Fruit fly (Drosophila melanogaster) whole organism, embryonic: ENCODE results near the gene CG2147.

Experiments
- Ada2b ChIP-seq: fragments of 200-800 bp; sonication (Bioruptor generic); IDR thresholded peaks from 2 replicates; pipeline ENCODE4 v1.3.6; 2022; ENCODE audit warnings: missing biosample characterization, missing genetic modification characterization
- Aef1 ChIP-seq: fragments of 200-800 bp; sonication (Bioruptor generic); IDR thresholded peaks from 3 replicates; pipeline ENCODE4 v1.3.6; 2022; ENCODE audit warnings: missing biosample characterization, missing genetic modification characterization
- Asciz ChIP-seq: fragments of 200-800 bp; sonication (Bioruptor generic); optimal IDR thresholded peaks from 2 replicates; lab custom pipeline; 2017; ENCODE audit warnings: missing biosample characterization, mild to moderate bottlenecking, missing genetic modification characterization, missing genetic modification reagents
- Bdp1 ChIP-seq: fragments of 200-800 bp; sonication (Bioruptor generic); optimal IDR thresholded peaks from 3 replicates; lab custom pipeline; 2016; ENCODE audit warnings: missing biosample characterization, missing genetic modification characterization
- CG10366 ChIP-seq: fragments of 200-800 bp; sonication (Bioruptor generic); IDR thresholded peaks from 2 replicates; pipeline ENCODE4 v1.3.6; 2022; ENCODE audit warnings: missing biosample characterization, missing genetic modification characterization
- CG12744 ChIP-seq: fragments of 200-800 bp; sonication (Bioruptor generic); optimal IDR thresholded peaks from 2 replicates; lab custom pipeline; 2016; ENCODE audit warnings: missing biosample characterization, missing genetic modification characterization
- CG13424 ChIP-seq: fragments of 200-800 bp; sonication (Bioruptor generic); optimal IDR thresholded peaks from 2 replicates; lab custom pipeline; 2019; ENCODE audit warnings: missing biosample characterization, mild to moderate bottlenecking, missing genetic modification characterization, moderate library complexity
- CG14441 ChIP-seq: fragments of 200-800 bp; sonication (Bioruptor generic); IDR thresholded peaks from 2 replicates; pipeline ENCODE4 v1.3.6; 2022; ENCODE audit warnings: missing biosample characterization, missing genetic modification characterization
- CG14667 ChIP-seq: fragments of 200-800 bp; sonication (Bioruptor generic); IDR thresholded peaks from 2 replicates; pipeline ENCODE4 v1.3.6; 2022; ENCODE audit warnings: missing biosample characterization, missing genetic modification characterization
- CG17359 ChIP-seq: fragments of 200-800 bp; sonication (Bioruptor generic); optimal IDR thresholded peaks from 3 replicates; lab custom pipeline; 2018; ENCODE audit warnings: missing biosample characterization, mild to moderate bottlenecking, missing genetic modification characterization, moderate library complexity
- CG2678 ChIP-seq: fragments of 200-800 bp; sonication (Bioruptor generic); optimal IDR thresholded peaks from 3 replicates; lab custom pipeline; 2019; ENCODE audit warnings: missing biosample characterization, mild to moderate bottlenecking, missing genetic modification characterization, moderate library complexity
- CG31441 ChIP-seq: fragments of 200-800 bp; sonication (Bioruptor generic); IDR thresholded peaks from 2 replicates; pipeline ENCODE4 v1.3.6; 2022; ENCODE audit warnings: missing biosample characterization, missing genetic modification characterization
- CG4424 ChIP-seq: fragments of 200-800 bp; sonication (Bioruptor generic); optimal IDR thresholded peaks from 3 replicates; lab custom pipeline; 2016; ENCODE audit warnings: missing biosample characterization, missing genetic modification characterization
- CG4820 ChIP-seq: fragments of 200-800 bp; sonication (Bioruptor generic); optimal IDR thresholded peaks from 3 replicates; lab custom pipeline; 2016; ENCODE audit warnings: missing biosample characterization, missing genetic modification characterization
- CG7556 ChIP-seq: fragments of 200-800 bp; sonication (Bioruptor generic); optimal IDR thresholded peaks from 2 replicates; lab custom pipeline; 2017; ENCODE audit warnings: missing biosample characterization, mild to moderate bottlenecking, missing genetic modification characterization
- CG7745 ChIP-seq: fragments of 200-800 bp; sonication (Bioruptor generic); optimal IDR thresholded peaks from 2 replicates; lab custom pipeline; 2018; ENCODE audit warnings: missing biosample characterization, mild to moderate bottlenecking, missing genetic modification characterization, moderate library complexity
- CG7928 ChIP-seq: fragments of 200-800 bp; sonication (Bioruptor generic); optimal IDR thresholded peaks from 2 replicates; lab custom pipeline; 2017; ENCODE audit warnings: missing biosample characterization, mild to moderate bottlenecking, missing genetic modification characterization
- CG8089 ChIP-seq: fragments of 200-800 bp; sonication (Bioruptor generic); optimal IDR thresholded peaks from 3 replicates; lab custom pipeline; 2016; ENCODE audit warnings: missing biosample characterization, missing genetic modification characterization
- CG8281 ChIP-seq: fragments of 200-800 bp; sonication (Bioruptor generic); optimal IDR thresholded peaks from 2 replicates; lab custom pipeline; 2018; ENCODE audit warnings: missing biosample characterization, mild to moderate bottlenecking, missing genetic modification characterization, moderate library complexity
- CG9437 ChIP-seq: fragments of 200-800 bp; sonication (Bioruptor generic); optimal IDR thresholded peaks from 2 replicates; lab custom pipeline; 2018; ENCODE audit warnings: missing biosample characterization, mild to moderate bottlenecking, missing genetic modification characterization
- CHES-1-like ChIP-seq: fragments of 200-800 bp; sonication (Bioruptor generic); optimal IDR thresholded peaks from 2 replicates; lab custom pipeline; 2016; ENCODE audit warnings: missing biosample characterization, missing genetic modification characterization
- D19A ChIP-seq: fragments of 200-800 bp; optimal IDR thresholded peaks from 3 replicates; lab custom pipeline; 2019; ENCODE audit warnings: missing biosample characterization, mild to moderate bottlenecking, missing genetic modification characterization, moderate library complexity
- Fer1 ChIP-seq: fragments of 200-800 bp; sonication (Bioruptor generic); optimal IDR thresholded peaks from 2 replicates; lab custom pipeline; 2017; ENCODE audit warnings: missing biosample characterization, mild to moderate bottlenecking, missing genetic modification characterization
- Fer3 ChIP-seq: fragments of 200-800 bp; sonication (Bioruptor generic); optimal IDR thresholded peaks from 2 replicates; lab custom pipeline; 2018; ENCODE audit warnings: missing biosample characterization, mild to moderate bottlenecking, missing genetic modification characterization, moderate library complexity
- HLH3B ChIP-seq: fragments of 200-800 bp; sonication (Bioruptor generic); IDR thresholded peaks from 2 replicates; pipeline ENCODE4 v1.3.6; 2022; ENCODE audit warnings: missing biosample characterization, missing genetic modification characterization
- Oaz ChIP-seq: fragments of 200-800 bp; sonication (Bioruptor generic); IDR thresholded peaks from 2 replicates; pipeline ENCODE4 v1.3.6; 2022; ENCODE audit warnings: missing biosample characterization, missing genetic modification characterization
- Pdp1 ChIP-seq, 2 experiments: fragments of 200-800 bp; sonication (Bioruptor generic); optimal IDR thresholded peaks; 3 replicates each; lab custom pipeline; 2016; ENCODE audit warnings: missing biosample characterization in 2 of 2, missing genetic modification characterization in 2 of 2, mild to moderate bottlenecking in 1 of 2, moderate library complexity in 1 of 2
- Sry-δ ChIP-seq: fragments of 200-800 bp; sonication (Bioruptor generic); optimal IDR thresholded peaks from 2 replicates; lab custom pipeline; 2016; ENCODE audit warnings: missing biosample characterization, missing genetic modification characterization
- bcd ChIP-seq: fragments of 200-800 bp; sonication (Bioruptor generic); optimal IDR thresholded peaks from 2 replicates; lab custom pipeline; 2017; ENCODE audit warnings: missing biosample characterization, mild to moderate bottlenecking, missing genetic modification characterization
- cg ChIP-seq: fragments of 200-800 bp; sonication (Bioruptor generic); optimal IDR thresholded peaks from 3 replicates; lab custom pipeline; 2019; ENCODE audit warnings: missing biosample characterization, mild to moderate bottlenecking, missing genetic modification characterization, moderate library complexity
- crol ChIP-seq: fragments of 200-800 bp; sonication (Bioruptor generic); IDR thresholded peaks from 2 replicates; pipeline ENCODE4 v1.3.6; 2022; ENCODE audit warnings: missing biosample characterization, missing genetic modification characterization
- da ChIP-seq: fragments of 200-800 bp; sonication (Bioruptor generic); optimal IDR thresholded peaks from 2 replicates; lab custom pipeline; 2016; ENCODE audit warnings: missing biosample characterization, missing genetic modification characterization
- dmrt99B ChIP-seq: fragments of 200-800 bp; sonication (Bioruptor generic); optimal IDR thresholded peaks from 2 replicates; lab custom pipeline; 2018; ENCODE audit warnings: missing biosample characterization, mild to moderate bottlenecking, missing genetic modification characterization, moderate library complexity
- dpn ChIP-seq, 2 experiments: fragments of 200-800 bp; sonication (Bioruptor generic); optimal IDR thresholded peaks; 3 replicates each; lab custom pipeline; 2016; ENCODE audit warnings: missing biosample characterization in 2 of 2, missing genetic modification characterization in 2 of 2
- dysf ChIP-seq: fragments of 200-800 bp; sonication (Bioruptor generic); IDR thresholded peaks from 3 replicates; pipeline ENCODE4 v1.3.6; 2022; ENCODE audit warnings: missing biosample characterization, missing genetic modification characterization
- ems ChIP-seq: fragments of 200-800 bp; sonication (Bioruptor generic); optimal IDR thresholded peaks from 3 replicates; lab custom pipeline; 2016; ENCODE audit warnings: missing biosample characterization, missing genetic modification characterization
- gro ChIP-seq: fragments of 200-800 bp; sonication (Bioruptor generic); optimal IDR thresholded peaks from 2 replicates; lab custom pipeline; 2016; ENCODE audit warnings: missing biosample characterization, missing genetic modification characterization
- insv ChIP-seq, 2 experiments: fragments of 200-800 bp; sonication (Bioruptor generic); optimal IDR thresholded peaks; 3 replicates each; lab custom pipeline; 2016 to 2018; ENCODE audit warnings: missing biosample characterization in 2 of 2, missing genetic modification characterization in 2 of 2
- kay ChIP-seq: fragments of 200-800 bp; sonication (Bioruptor generic); optimal IDR thresholded peaks from 2 replicates; lab custom pipeline; 2016; ENCODE audit warnings: missing biosample characterization, missing genetic modification characterization
- mam ChIP-seq: fragments of 200-800 bp; sonication (Bioruptor generic); optimal IDR thresholded peaks from 3 replicates; lab custom pipeline; 2016; ENCODE audit warnings: missing biosample characterization, missing genetic modification characterization
- prd ChIP-seq, 3 experiments: fragments of >200 bp in 2 of 3; fragments of 200-800 bp in 1 of 3; sonication (Bioruptor generic) in 1 of 3; optimal IDR thresholded peaks in 2 of 3; IDR thresholded peaks in 1 of 3; 2 replicates in 2 of 3; 3 replicates in 1 of 3; pipeline versions ENCODE4 v1.3.6 to Lab custom; 2017 to 2022; ENCODE audit warnings: missing biosample characterization in 1 of 3, missing genetic modification characterization in 1 of 3
- ranshi ChIP-seq: fragments of 200-800 bp; sonication (Bioruptor generic); IDR thresholded peaks from 2 replicates; pipeline ENCODE4 v1.3.6; 2022; ENCODE audit warnings: missing biosample characterization, missing genetic modification characterization
- salm ChIP-seq: fragments of 200-800 bp; sonication (Bioruptor generic); optimal IDR thresholded peaks from 2 replicates; lab custom pipeline; 2018; ENCODE audit warnings: missing biosample characterization, mild to moderate bottlenecking, missing genetic modification characterization
- seq ChIP-seq: fragments of 200-800 bp; sonication (Bioruptor generic); IDR thresholded peaks from 2 replicates; pipeline ENCODE4 v1.3.6; 2022; ENCODE audit warnings: missing biosample characterization, missing genetic modification characterization
- slbo ChIP-seq: fragments of 200-800 bp; sonication (Bioruptor generic); IDR thresholded peaks from 2 replicates; pipeline ENCODE4 v1.3.6; 2022; ENCODE audit warnings: missing biosample characterization, missing genetic modification characterization
- sr ChIP-seq: fragments of 200-800 bp; sonication (Bioruptor generic); IDR thresholded peaks from 3 replicates; pipeline ENCODE4 v1.3.6; 2022; ENCODE audit warnings: missing biosample characterization, missing genetic modification characterization
- tap ChIP-seq: fragments of 200-800 bp; optimal IDR thresholded peaks from 3 replicates; lab custom pipeline; 2019; ENCODE audit warnings: missing biosample characterization, mild to moderate bottlenecking, missing genetic modification characterization, moderate library complexity
- tgo ChIP-seq: fragments of 200-800 bp; sonication (Bioruptor generic); IDR thresholded peaks from 3 replicates; pipeline ENCODE4 v1.3.6; 2022; ENCODE audit warnings: missing biosample characterization, missing genetic modification characterization
- tio ChIP-seq: fragments of 200-800 bp; sonication (Bioruptor generic); optimal IDR thresholded peaks from 2 replicates; lab custom pipeline; 2017; ENCODE audit warnings: missing biosample characterization, missing genetic modification characterization, inconsistent platforms

Gene CG2147

DNA sequence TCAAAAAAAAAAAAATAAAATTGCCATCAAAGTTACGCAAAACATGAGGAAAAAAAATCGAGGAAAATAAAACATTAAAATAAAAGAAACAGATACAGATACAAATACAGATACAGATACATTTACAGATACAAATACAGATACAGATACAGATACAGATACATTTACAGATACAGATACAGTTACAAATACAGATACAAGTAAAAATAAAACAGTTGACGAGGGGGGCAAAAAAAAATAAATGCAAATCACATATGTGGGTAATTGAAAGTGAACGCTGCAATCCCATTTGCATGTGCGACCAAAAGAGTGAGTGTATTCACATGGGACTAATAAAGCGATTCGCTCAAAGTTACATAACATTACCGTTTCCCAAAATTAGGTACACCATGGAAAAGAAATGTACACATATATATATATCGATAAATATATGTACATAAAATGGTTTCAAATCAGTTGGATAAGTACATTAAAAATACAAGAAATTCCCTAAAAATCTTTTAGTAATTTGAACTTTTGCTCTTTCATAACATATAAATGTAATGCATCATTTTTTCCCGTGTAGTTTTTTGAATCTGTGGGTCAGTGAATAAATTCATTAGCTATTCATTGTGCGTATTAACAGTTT, 34.7 kb upstream of the CG2147 start:
- TF ChIP-seq Bdp1 (GFP tag; lab: Kevin White, UChicago) (no peak), Sry-δ (GFP tag; lab: Kevin White, UChicago) (no peak), crol (GFP tag; lab: Robert Waterston, UW) (no peak), gro (GFP tag; lab: Kevin White, UChicago) (no peak), sr (GFP tag; lab: Robert Waterston, UW) (no peak), slbo (GFP tag; lab: Robert Waterston, UW) (peak; percentile 39), CG31441 (peak; percentile 66), CG9437 (peak; percentile 5), insv (GFP tag; optimal IDR thresholded peaks at IDR 0.05; lab: Kevin White, UChicago) (no peak), CG10366 (GFP tag; lab: Robert Waterston, UW) (peak; percentile 36), CG2678 (tag; lab: Kevin White, UChicago) (peak; percentile 75), prd (optimal IDR thresholded peaks at IDR 0.05; lab: Kevin White, UChicago) (no peak), prd (GFP tag; IDR thresholded peaks at IDR 0.05; lab: Robert Waterston, UW) (0 out of 3 replicates have a peak, but pooled peaks have one; percentile 21), Fer3 (tag; lab: Kevin White, UChicago) (peak; percentile 25), Asciz (GFP tag; lab: Kevin White, UChicago) (peak; percentile 36), ems (GFP tag; lab: Kevin White, UChicago) (no peak), Oaz (0 out of 2 replicates have a peak, but pooled peaks have one; percentile 26), CG7928 (GFP tag; lab: Kevin White, UChicago) (no peak), dysf (GFP tag; lab: Robert Waterston, UW) (peak; percentile 61; the same call in 2 of the 3 replicates), CG7556 (GFP tag; lab: Kevin White, UChicago) (peak; percentile 32), Fer1 (GFP tag; lab: Kevin White, UChicago) (peak; percentile 5), salm (peak; percentile 35), CG8281 (tag; lab: Kevin White, UChicago) (peak; percentile 20), kay (peak; percentile 14), CG12744 (GFP tag; lab: Kevin White, UChicago) (no peak), CG17359 (tag; lab: Kevin White, UChicago) (peak; percentile 75), CG4424 (GFP tag; lab: Kevin White, UChicago) (peak; percentile 21), bcd (peak; percentile 32), mam (GFP tag; lab: Kevin White, UChicago) (no peak), ranshi (peak; percentile 52; the same call in 1 of the 2 replicates), HLH3B (GFP tag; lab: Robert Waterston, UW) (peak; percentile 44; the same call in 1 of the 2 replicates), dpn (GFP tag; optimal IDR thresholded peaks at IDR 0.05; lab: Kevin White, UChicago) (peak in 1 of 2 experiments; percentile 36), tgo (GFP tag; lab: Robert Waterston, UW) (peak; percentile 60), seq (0 out of 2 replicates have a peak, but pooled peaks have one; percentile 22), tap (tag; lab: Kevin White, UChicago) (peak; percentile 30), Pdp1 (GFP tag; optimal IDR thresholded peaks at IDR 0.05; lab: Kevin White, UChicago) (peak in 1 of 2 experiments; percentile 71), D19A (tag; lab: Kevin White, UChicago) (peak; percentile 29), CG14667 (GFP tag; lab: Robert Waterston, UW) (peak; percentile 28; the same call in 1 of the 2 replicates), CG4820 (GFP tag; lab: Kevin White, UChicago) (peak; percentile 23), Ada2b (GFP tag; lab: Robert Waterston, UW) (peak; percentile 35; the same call in 1 of the 2 replicates), tio (peak; percentile 13), Aef1 (GFP tag; lab: Robert Waterston, UW) (0 out of 3 replicates have a peak, but pooled peaks have one; percentile 16), CG13424 (tag; lab: Kevin White, UChicago) (peak; percentile 45), CG14441 (GFP tag; lab: Robert Waterston, UW) (peak; percentile 63), CHES-1-like (GFP tag; lab: Kevin White, UChicago) (no peak), da (GFP tag; lab: Kevin White, UChicago) (no peak), CG8089 (GFP tag; lab: Kevin White, UChicago) (no peak), dmrt99B (peak; percentile 85), CG7745 (tag; lab: Kevin White, UChicago) (no peak), cg (GFP tag; lab: Kevin White, UChicago) (peak; percentile 54)
